Fruit fly (Drosophila melanogaster) whole organism, embryonic: ENCODE data around the gene CG42540.
A peak's percentile ranks its signal among the peaks of the same experiment; 100 is the strongest.

ENCODE experiments used
- CG10209 ChIP-seq: fragments of 200-800 bp; sonication (Bioruptor generic); optimal IDR thresholded peaks from 3 replicates; lab custom pipeline; 2017; ENCODE audit warnings: missing biosample characterization, mild to moderate bottlenecking, missing genetic modification characterization, missing genetic modification reagents
- CG10274 ChIP-seq: fragments of 200-800 bp; sonication (Bioruptor generic); optimal IDR thresholded peaks from 3 replicates; lab custom pipeline; 2017; ENCODE audit warnings: missing biosample characterization, mild to moderate bottlenecking, missing genetic modification characterization
- CG10565 ChIP-seq: fragments of 200-800 bp; sonication (Bioruptor generic); optimal IDR thresholded peaks from 3 replicates; lab custom pipeline; 2016; ENCODE audit warnings: missing biosample characterization, mild to moderate bottlenecking, missing genetic modification characterization
- CG12236 ChIP-seq: fragments of 200-800 bp; sonication (Bioruptor generic); optimal IDR thresholded peaks from 2 replicates; lab custom pipeline; 2016; ENCODE audit warnings: missing biosample characterization, missing genetic modification characterization
- CG13775 ChIP-seq: fragments of 200-800 bp; sonication (Bioruptor generic); optimal IDR thresholded peaks from 3 replicates; lab custom pipeline; 2017; ENCODE audit warnings: missing biosample characterization, mild to moderate bottlenecking, missing genetic modification characterization
- CG14050 ChIP-seq: fragments of 200-800 bp; sonication (Bioruptor generic); IDR thresholded peaks from 3 replicates; pipeline ENCODE4 v1.3.6; 2022; ENCODE audit warnings: missing biosample characterization, missing genetic modification characterization
- CG14710 ChIP-seq: fragments of 200-800 bp; sonication (Bioruptor generic); optimal IDR thresholded peaks from 3 replicates; lab custom pipeline; 2019; ENCODE audit warnings: missing biosample characterization, mild to moderate bottlenecking, missing genetic modification characterization, moderate library complexity
- CG14965 ChIP-seq: fragments of 200-800 bp; sonication (Bioruptor generic); optimal IDR thresholded peaks from 2 replicates; lab custom pipeline; 2016; ENCODE audit warnings: missing biosample characterization, missing genetic modification characterization, borderline replicate concordance
- CG15011 ChIP-seq: fragments of 200-800 bp; sonication (Bioruptor generic); optimal IDR thresholded peaks from 3 replicates; lab custom pipeline; 2018; ENCODE audit warnings: missing biosample characterization, mild to moderate bottlenecking, missing genetic modification characterization
- CG1529 ChIP-seq: fragments of 200-800 bp; sonication (Bioruptor generic); optimal IDR thresholded peaks from 3 replicates; lab custom pipeline; 2018; ENCODE audit warnings: missing biosample characterization, missing genetic modification characterization
- CG1603 ChIP-seq: fragments of 200-800 bp; sonication (Bioruptor generic); optimal IDR thresholded peaks from 2 replicates; lab custom pipeline; 2019; ENCODE audit warnings: missing biosample characterization, mild to moderate bottlenecking, missing genetic modification characterization, moderate library complexity
- CG17385 ChIP-seq: fragments of 200-800 bp; sonication (Bioruptor generic); optimal IDR thresholded peaks from 3 replicates; lab custom pipeline; 2018; ENCODE audit warnings: missing biosample characterization, mild to moderate bottlenecking, missing genetic modification characterization
- CG17802 ChIP-seq: fragments of 200-800 bp; sonication (Bioruptor generic); optimal IDR thresholded peaks from 2 replicates; lab custom pipeline; 2018; ENCODE audit warnings: missing biosample characterization, mild to moderate bottlenecking, missing genetic modification characterization, moderate library complexity
- CG18764 ChIP-seq: fragments of 200-800 bp; sonication (Bioruptor generic); optimal IDR thresholded peaks from 3 replicates; lab custom pipeline; 2016; ENCODE audit warnings: missing biosample characterization, missing genetic modification characterization
- CG2120 ChIP-seq: fragments of 200-800 bp; sonication (Bioruptor generic); optimal IDR thresholded peaks from 3 replicates; lab custom pipeline; 2016; ENCODE audit warnings: missing biosample characterization, missing genetic modification characterization
- CG2678 ChIP-seq: fragments of 200-800 bp; sonication (Bioruptor generic); optimal IDR thresholded peaks from 3 replicates; lab custom pipeline; 2019; ENCODE audit warnings: missing biosample characterization, mild to moderate bottlenecking, missing genetic modification characterization, moderate library complexity
- CG2875 ChIP-seq: fragments of 200-800 bp; sonication (Bioruptor generic); optimal IDR thresholded peaks from 2 replicates; lab custom pipeline; 2017; ENCODE audit warnings: missing biosample characterization, mild to moderate bottlenecking, missing genetic modification characterization, missing genetic modification reagents
- CG3065 ChIP-seq: fragments of 200-800 bp; sonication (Bioruptor generic); optimal IDR thresholded peaks from 2 replicates; lab custom pipeline; 2016; ENCODE audit warnings: missing biosample characterization, missing genetic modification characterization
- CG31388 ChIP-seq: fragments of 200-800 bp; sonication (Bioruptor generic); optimal IDR thresholded peaks from 2 replicates; lab custom pipeline; 2016; ENCODE audit warnings: missing biosample characterization, missing genetic modification characterization
- CG3281 ChIP-seq: fragments of 200-800 bp; sonication (Bioruptor generic); optimal IDR thresholded peaks from 3 replicates; lab custom pipeline; 2017; ENCODE audit warnings: missing biosample characterization, mild to moderate bottlenecking, missing genetic modification characterization
- CG43689 ChIP-seq: fragments of 200-800 bp; sonication (Bioruptor generic); IDR thresholded peaks from 2 replicates; pipeline ENCODE4 v1.3.6; 2022; ENCODE audit warnings: missing biosample characterization, missing genetic modification characterization
- CG6689 ChIP-seq: fragments of 200-800 bp; sonication (Bioruptor generic); IDR thresholded peaks from 2 replicates; pipeline ENCODE4 v1.3.6; 2022; ENCODE audit warnings: missing biosample characterization, missing genetic modification characterization
- CG7372 ChIP-seq: fragments of 200-800 bp; sonication (Bioruptor generic); IDR thresholded peaks from 2 replicates; pipeline ENCODE4 v1.3.6; 2022; ENCODE audit warnings: missing biosample characterization, missing genetic modification characterization
- CG7963 ChIP-seq: fragments of 200-800 bp; sonication (Bioruptor generic); IDR thresholded peaks from 3 replicates; pipeline ENCODE4 v1.3.6; 2022; ENCODE audit warnings: missing biosample characterization, missing genetic modification characterization; ENCODE audit not compliant: partially characterized antibody
- CG8281 ChIP-seq: fragments of 200-800 bp; sonication (Bioruptor generic); optimal IDR thresholded peaks from 2 replicates; lab custom pipeline; 2018; ENCODE audit warnings: missing biosample characterization, mild to moderate bottlenecking, missing genetic modification characterization, moderate library complexity
- CG9797 ChIP-seq: fragments of 200-800 bp; sonication (Bioruptor generic); optimal IDR thresholded peaks from 3 replicates; lab custom pipeline; 2018; ENCODE audit warnings: missing biosample characterization, mild to moderate bottlenecking, missing genetic modification characterization
- CTCF ChIP-seq: fragments of 200-800 bp; sonication (Bioruptor generic); optimal IDR thresholded peaks from 2 replicates; lab custom pipeline; 2017; ENCODE audit warnings: missing biosample characterization, mild to moderate bottlenecking, missing genetic modification characterization, moderate library complexity
- Doc3 ChIP-seq: fragments of 200-800 bp; sonication (Bioruptor generic); IDR thresholded peaks from 3 replicates; pipeline ENCODE4 v1.3.6; 2022; ENCODE audit warnings: missing biosample characterization, missing genetic modification characterization; ENCODE audit not compliant: partially characterized antibody
- Eip74EF ChIP-seq, 2 experiments: fragments of 200-800 bp in 1 of 2; fragments of >200 bp in 1 of 2; sonication (Bioruptor generic) in 1 of 2; optimal IDR thresholded peaks; 2 replicates each; lab custom pipeline; 2017 to 2019; ENCODE audit warnings: missing biosample characterization in 2 of 2, missing genetic modification characterization in 2 of 2, mild to moderate bottlenecking in 1 of 2, moderate library complexity in 1 of 2
- HmgD ChIP-seq: fragments of 200-800 bp; sonication (Bioruptor generic); optimal IDR thresholded peaks from 3 replicates; lab custom pipeline; 2016; ENCODE audit warnings: missing biosample characterization, missing genetic modification characterization
- HmgZ ChIP-seq: fragments of 200-800 bp; sonication (Bioruptor generic); optimal IDR thresholded peaks from 2 replicates; lab custom pipeline; 2018; ENCODE audit warnings: missing biosample characterization, mild to moderate bottlenecking, missing genetic modification characterization
- Max ChIP-seq: fragments of 200-800 bp; sonication (Bioruptor generic); optimal IDR thresholded peaks from 2 replicates; lab custom pipeline; 2016; ENCODE audit warnings: missing biosample characterization, mild to moderate bottlenecking, missing genetic modification characterization
- Meics ChIP-seq: fragments of 200-800 bp; sonication (Bioruptor generic); optimal IDR thresholded peaks from 2 replicates; lab custom pipeline; 2017; ENCODE audit warnings: missing biosample characterization, mild to moderate bottlenecking, missing genetic modification characterization
- Nf-YA ChIP-seq: fragments of 200-800 bp; sonication (Bioruptor generic); IDR thresholded peaks from 2 replicates; pipeline ENCODE4 v1.3.6; 2022; ENCODE audit warnings: missing biosample characterization, missing genetic modification characterization
- Optix ChIP-seq: fragments of 200-800 bp; sonication (Bioruptor generic); IDR thresholded peaks from 3 replicates; pipeline ENCODE4 v1.3.6; 2022; ENCODE audit warnings: missing biosample characterization, missing genetic modification characterization
- YL-1 ChIP-seq: fragments of 200-800 bp; sonication (Bioruptor generic); optimal IDR thresholded peaks from 3 replicates; lab custom pipeline; 2017; ENCODE audit warnings: missing biosample characterization, mild to moderate bottlenecking, missing genetic modification characterization
- bowl ChIP-seq: fragments of 200-800 bp; sonication (Bioruptor generic); IDR thresholded peaks from 2 replicates; pipeline ENCODE4 v1.3.6; 2022; ENCODE audit warnings: missing biosample characterization, missing genetic modification characterization
- gce ChIP-seq: fragments of 200-800 bp; sonication (Bioruptor generic); IDR thresholded peaks from 3 replicates; pipeline ENCODE4 v1.3.6; 2022; ENCODE audit warnings: missing biosample characterization, missing genetic modification characterization
- gcm ChIP-seq: fragments of 200-800 bp; sonication (Bioruptor generic); optimal IDR thresholded peaks from 2 replicates; lab custom pipeline; 2019; ENCODE audit warnings: missing biosample characterization, mild to moderate bottlenecking, missing genetic modification characterization, moderate library complexity
- jigr1 ChIP-seq: fragments of 200-800 bp; sonication (Bioruptor generic); IDR thresholded peaks from 3 replicates; pipeline ENCODE4 v1.3.6; 2022; ENCODE audit warnings: missing biosample characterization, missing genetic modification characterization
- lilli ChIP-seq: fragments of 200-800 bp; sonication (Bioruptor generic); optimal IDR thresholded peaks from 3 replicates; lab custom pipeline; 2016; ENCODE audit warnings: missing biosample characterization, missing genetic modification characterization
- lmd ChIP-seq: fragments of 200-800 bp; sonication (Bioruptor generic); IDR thresholded peaks from 2 replicates; pipeline ENCODE4 v1.3.6; 2022; ENCODE audit warnings: missing biosample characterization, missing genetic modification characterization
- maf-S ChIP-seq: fragments of 200-800 bp; sonication (Bioruptor generic); optimal IDR thresholded peaks from 2 replicates; lab custom pipeline; 2016; ENCODE audit warnings: missing biosample characterization, missing genetic modification characterization
- mam ChIP-seq: fragments of 200-800 bp; sonication (Bioruptor generic); optimal IDR thresholded peaks from 3 replicates; lab custom pipeline; 2016; ENCODE audit warnings: missing biosample characterization, missing genetic modification characterization
- prd ChIP-seq, 3 experiments: fragments of >200 bp in 2 of 3; fragments of 200-800 bp in 1 of 3; sonication (Bioruptor generic) in 1 of 3; optimal IDR thresholded peaks in 2 of 3; IDR thresholded peaks in 1 of 3; 2 replicates in 2 of 3; 3 replicates in 1 of 3; pipeline versions ENCODE4 v1.3.6 to Lab custom; 2017 to 2022; ENCODE audit warnings: missing biosample characterization in 1 of 3, missing genetic modification characterization in 1 of 3
- slou ChIP-seq: fragments of 200-800 bp; sonication (Bioruptor generic); optimal IDR thresholded peaks from 3 replicates; lab custom pipeline; 2016; ENCODE audit warnings: missing biosample characterization, missing genetic modification characterization
- sqz ChIP-seq: fragments of 200-800 bp; sonication (Bioruptor generic); optimal IDR thresholded peaks from 3 replicates; lab custom pipeline; 2018; ENCODE audit warnings: missing biosample characterization, mild to moderate bottlenecking, missing genetic modification characterization
- tin ChIP-seq: fragments of 200-800 bp; sonication (Bioruptor generic); optimal IDR thresholded peaks from 3 replicates; lab custom pipeline; 2016; ENCODE audit warnings: missing biosample characterization, missing genetic modification characterization
- tna ChIP-seq: fragments of 200-800 bp; sonication (Bioruptor generic); IDR thresholded peaks from 2 replicates; pipeline ENCODE4 v1.3.6; 2022; ENCODE audit warnings: missing biosample characterization, missing genetic modification characterization; ENCODE audit not compliant: partially characterized antibody
- tup ChIP-seq: fragments of 200-800 bp; sonication (Bioruptor generic); optimal IDR thresholded peaks from 2 replicates; lab custom pipeline; 2016; ENCODE audit warnings: missing biosample characterization, mild to moderate bottlenecking, missing genetic modification characterization, moderate library complexity
- zen2 ChIP-seq: fragments of 200-800 bp; sonication (Bioruptor generic); IDR thresholded peaks from 3 replicates; pipeline ENCODE4 v1.3.6; 2022; ENCODE audit warnings: missing biosample characterization, missing genetic modification characterization; ENCODE audit not compliant: partially characterized antibody

Gene CG42540

DNA sequence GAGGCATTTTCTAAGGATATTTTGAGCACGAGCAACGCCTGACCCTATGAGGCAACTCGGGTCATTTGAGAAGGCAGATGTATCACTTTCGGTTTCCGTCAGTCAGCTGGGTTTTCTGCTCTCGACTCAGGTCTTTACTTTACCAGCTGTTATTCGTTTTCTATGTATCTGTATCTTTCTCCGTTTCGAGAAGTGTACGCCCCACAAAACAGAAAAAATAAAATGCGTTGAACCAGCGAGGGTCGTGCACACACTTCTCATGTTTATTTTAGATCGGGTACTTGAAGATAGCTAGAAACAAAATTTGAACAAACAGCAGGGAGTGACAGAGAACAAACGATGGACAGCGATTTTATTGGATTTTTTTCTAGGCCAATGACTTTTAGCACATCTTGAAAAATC lies 58.0 kb downstream of the CG42540 start (continued):
- TF ChIP-seq maf-S (no peak), lilli (GFP tag; lab: Kevin White, UChicago) (no peak), CG14050 (GFP tag; lab: Robert Waterston, UW) (no peak), CG7372 (no peak), CG12236 (GFP tag; lab: Kevin White, UChicago) (no peak), CG14965 (no peak), Max (GFP tag; lab: Kevin White, UChicago) (no peak), CG17385 (GFP tag; lab: Kevin White, UChicago) (no peak), sqz (GFP tag; lab: Kevin White, UChicago) (peak; percentile 47), CG15011 (GFP tag; lab: Kevin White, UChicago) (no peak), zen2 (GFP tag; lab: Robert Waterston, UW) (no peak), CG10565 (GFP tag; lab: Kevin White, UChicago) (no peak), CG2875 (no peak), slou (GFP tag; lab: Kevin White, UChicago) (no peak), CG3065 (GFP tag; lab: Kevin White, UChicago) (peak; percentile 4), CG1529 (GFP tag; lab: Kevin White, UChicago) (peak; percentile 7), tup (GFP tag; lab: Kevin White, UChicago) (no peak), Nf-YA (GFP tag; lab: Robert Waterston, UW) (no peak), lmd (no peak), Optix (no peak), prd (optimal IDR thresholded peaks at IDR 0.05; lab: Kevin White, UChicago) (no peak), prd (GFP tag; IDR thresholded peaks at IDR 0.05; lab: Robert Waterston, UW) (no peak; the same call in 2 of the 3 replicates), CG2120 (GFP tag; lab: Kevin White, UChicago) (no peak), CTCF (GFP tag; lab: Kevin White, UChicago) (no peak), CG1603 (tag; lab: Kevin White, UChicago) (peak; percentile 16), CG14710 (tag; lab: Kevin White, UChicago) (peak; percentile 48), CG6689 (0 out of 2 replicates have a peak, but pooled peaks have one; percentile 13), Eip74EF (GFP tag; optimal IDR thresholded peaks at IDR 0.05; lab: Kevin White, UChicago) (no peak), CG10274 (no peak), YL-1 (GFP tag; lab: Kevin White, UChicago) (no peak), tna (GFP tag; lab: Robert Waterston, UW) (no peak), Doc3 (GFP tag; lab: Robert Waterston, UW) (no peak), CG13775 (no peak), CG3281 (GFP tag; lab: Kevin White, UChicago) (no peak), CG2678 (tag; lab: Kevin White, UChicago) (peak; percentile 13), mam (GFP tag; lab: Kevin White, UChicago) (no peak), CG7963 (GFP tag; lab: Robert Waterston, UW) (no peak), jigr1 (no peak), Meics (GFP tag; lab: Kevin White, UChicago) (no peak), CG10209 (GFP tag; lab: Kevin White, UChicago) (peak; percentile 45), bowl (GFP tag; lab: Robert Waterston, UW) (no peak), CG9797 (no peak), CG31388 (GFP tag; lab: Kevin White, UChicago) (no peak), CG17802 (tag; lab: Kevin White, UChicago) (no peak), tin (GFP tag; lab: Kevin White, UChicago) (peak; percentile 29), gce (no peak), CG18764 (no peak), CG43689 (no peak), CG8281 (no peak), gcm (GFP tag; lab: Kevin White, UChicago) (no peak), HmgD (GFP tag; lab: Kevin White, UChicago) (no peak), HmgZ (tag; lab: Kevin White, UChicago) (no peak)
